Fruit fly (Drosophila melanogaster): ENCODE measurements around the gene CG43965.

- TF ChIP-seq psq (GFP tag; optimal IDR thresholded peaks at IDR 0.05) (no peak), Jra (GFP tag; optimal IDR thresholded peaks at IDR 0.05) (no peak), usp (GFP tag; optimal IDR thresholded peaks at IDR 0.05) (no peak), sv (GFP tag; optimal IDR thresholded peaks at IDR 0.05) (no peak), Vsx2 (GFP tag; optimal IDR thresholded peaks at IDR 0.05; ENCODE audit: partially characterized antibody) (no peak)
Observed at dm6 chr3L:8741051-8741468, 15.5 kb upstream of the CG43965 start.
